Fruit fly (Drosophila melanogaster): ENCODE data around the gene Sc2.

DNA sequence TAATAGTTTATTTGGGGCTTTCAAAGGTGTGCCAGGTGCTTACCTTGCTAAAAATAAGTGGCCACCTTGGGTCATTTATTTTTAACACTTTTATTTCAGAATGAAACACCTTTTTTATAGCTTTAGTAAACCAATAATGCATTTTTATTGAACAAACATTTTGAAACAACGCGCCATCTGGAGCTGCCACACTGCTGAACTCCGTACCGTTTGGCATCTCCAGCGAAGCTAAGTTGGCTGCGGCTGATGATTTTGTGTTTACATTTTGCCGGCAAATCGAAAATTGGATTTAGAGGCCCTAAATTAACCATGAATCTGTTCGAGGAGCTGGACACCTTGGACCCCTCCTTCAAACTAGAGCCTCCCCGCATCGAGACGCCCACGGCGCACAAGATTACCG is 1.8 kb downstream of the Sc2 start, which contains the start of gene ida:
- TF ChIP-seq pan (optimal IDR thresholded peaks at IDR 0.05) (no peak), CG8478 (optimal IDR thresholded peaks at IDR 0.05) (no peak), usp (GFP tag; optimal IDR thresholded peaks at IDR 0.05) (no peak), Dll (optimal IDR thresholded peaks at IDR 0.05) (no peak), EcR (GFP tag; optimal IDR thresholded peaks at IDR 0.05) (no peak)
